Worm (Caenorhabditis elegans): Measurements from ENCODE around the gene orc-1.

Gene orc-1

ce11 chrIII:10615166-10615565 is 27.8 kb upstream of the orc-1 start, which contains the start of gene mrpl-22:
Gene mrpl-22, plus strand, starts transcription at chrIII:10615466.
- no peak for TF ChIP-seq ceh-82 (tag; optimal IDR thresholded peaks at IDR 0.05)
- TF ChIP-seq nhr-76 (tag; optimal IDR thresholded peaks at IDR 0.05), result no peak
- no peak for TF ChIP-seq unc-62 (GFP tag; optimal IDR thresholded peaks at IDR 0.05)
- TF ChIP-seq zag-1 (tag; optimal IDR thresholded peaks at IDR 0.05), result no peak

ce11 chrIII:10621208-10621607 is 21.7 kb upstream of the orc-1 start, which contains the start of the genes lron-10 and hpr-9:
Gene lron-10, minus strand, starts transcription at chrIII:10621369.
Gene hpr-9, plus strand, starts transcription at chrIII:10621551.
- TF ChIP-seq nhr-25 (tag; optimal IDR thresholded peaks at IDR 0.05), result peak; percentile 24
- TF ChIP-seq fos-1 (tag; optimal IDR thresholded peaks at IDR 0.05), result no peak
- no peak for TF ChIP-seq aly-2 (tag; optimal IDR thresholded peaks at IDR 0.05)
- peak; percentile 78 for TF ChIP-seq nfya-1 (tag; optimal IDR thresholded peaks at IDR 0.05; ENCODE audit: insufficient read depth)
- peak; percentile 19 for TF ChIP-seq snpc-4 (tag; optimal IDR thresholded peaks at IDR 0.05)
- peak; percentile 67 for TF ChIP-seq lin-15B (tag; optimal IDR thresholded peaks at IDR 0.05)
- TF ChIP-seq ceh-16 (tag; optimal IDR thresholded peaks at IDR 0.05), result no peak
- no peak for TF ChIP-seq ceh-9 (tag; optimal IDR thresholded peaks at IDR 0.05)
- TF ChIP-seq unc-39 (tag; optimal IDR thresholded peaks at IDR 0.05), result no peak
- no peak for TF ChIP-seq egl-27 (tag; optimal IDR thresholded peaks at IDR 0.05)
- TF ChIP-seq elt-3 (tag; optimal IDR thresholded peaks at IDR 0.05), result no peak
- no peak for TF ChIP-seq ztf-11 (tag; optimal IDR thresholded peaks at IDR 0.05)
- TF ChIP-seq pqm-1 (tag; optimal IDR thresholded peaks at IDR 0.05), result peak; percentile 2
- no peak for TF ChIP-seq eor-1 (tag; optimal IDR thresholded peaks at IDR 0.05)
- peak; percentile 51 for TF ChIP-seq egl-5 (tag; optimal IDR thresholded peaks at IDR 0.05)
- TF ChIP-seq R02D3.7 (tag; optimal IDR thresholded peaks at IDR 0.05), result peak; percentile 12
- TF ChIP-seq nhr-28 (tag; optimal IDR thresholded peaks at IDR 0.05), result no peak
- TF ChIP-seq daf-12 (tag; optimal IDR thresholded peaks at IDR 0.05), result no peak
- TF ChIP-seq jun-1 (tag; optimal IDR thresholded peaks at IDR 0.05), result no peak
- no peak for TF ChIP-seq mml-1 (tag; optimal IDR thresholded peaks at IDR 0.05)
- peak; percentile 95 for TF ChIP-seq nhr-23 (tag; optimal IDR thresholded peaks at IDR 0.05)
- no peak for TF ChIP-seq nhr-237 (tag; optimal IDR thresholded peaks at IDR 0.05)
- no peak for TF ChIP-seq zag-1 (tag; optimal IDR thresholded peaks at IDR 0.05)
- TF ChIP-seq ceh-82 (tag; optimal IDR thresholded peaks at IDR 0.05), result no peak
- no peak for TF ChIP-seq nhr-67 (tag; optimal IDR thresholded peaks at IDR 0.05)
- TF ChIP-seq elt-1 (tag; optimal IDR thresholded peaks at IDR 0.05), result no peak
- TF ChIP-seq lsy-12 (tag; optimal IDR thresholded peaks at IDR 0.05), result peak; percentile 62
- TF ChIP-seq fkh-2 (tag; optimal IDR thresholded peaks at IDR 0.05), result no peak
- peak; percentile 49 for TF ChIP-seq tbx-2 (tag; optimal IDR thresholded peaks at IDR 0.05)
- no peak for TF ChIP-seq nhr-11 (tag; optimal IDR thresholded peaks at IDR 0.05)
- TF ChIP-seq mdl-1 (tag; optimal IDR thresholded peaks at IDR 0.05), result no peak
- TF ChIP-seq nhr-43 (tag; optimal IDR thresholded peaks at IDR 0.05; ENCODE audit: poor library complexity, severe bottlenecking), result peak; percentile 94
- peak; percentile 25 for TF ChIP-seq unc-62 (GFP tag; optimal IDR thresholded peaks at IDR 0.05)
- peak; percentile 39 for TF ChIP-seq hmg-11 (tag; optimal IDR thresholded peaks at IDR 0.05)
- peak; percentile 4 for TF ChIP-seq skn-1 (tag; optimal IDR thresholded peaks at IDR 0.05)
- peak; percentile 39 for TF ChIP-seq lin-39 (tag; optimal IDR thresholded peaks at IDR 0.05)
- TF ChIP-seq ama-1 (optimal IDR thresholded peaks at IDR 0.05), result peak; percentile 36
- TF ChIP-seq elt-2 (tag; optimal IDR thresholded peaks at IDR 0.05), result peak; percentile 25
- TF ChIP-seq nhr-76 (tag; optimal IDR thresholded peaks at IDR 0.05), result peak; percentile 7
- TF ChIP-seq pha-4 (tag; optimal IDR thresholded peaks at IDR 0.05), result peak; percentile 65
- peak; percentile 53 for TF ChIP-seq ceh-28 (tag; optimal IDR thresholded peaks at IDR 0.05)

DNA sequence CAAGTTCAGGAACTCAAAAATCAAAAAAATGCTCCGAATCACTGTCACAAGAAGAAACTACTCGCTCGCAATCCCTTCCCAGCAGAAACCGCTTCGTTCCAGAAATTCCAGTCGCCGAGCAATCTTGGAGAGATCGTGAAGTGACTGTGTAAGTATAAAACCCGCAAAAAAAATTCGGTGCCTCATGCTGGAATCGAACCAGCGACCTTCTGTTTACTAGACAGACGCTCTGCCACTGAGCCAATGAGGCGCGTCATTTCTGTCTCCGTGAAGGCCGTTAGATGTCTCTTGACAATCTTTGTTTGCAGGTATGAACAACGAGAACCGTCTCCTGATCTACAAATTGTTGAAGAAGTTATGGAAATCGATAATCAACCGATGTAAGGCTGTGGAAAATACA is 18.4 kb upstream of the orc-1 start:
- TF ChIP-seq nhr-43 (tag; optimal IDR thresholded peaks at IDR 0.05; ENCODE audit: poor library complexity, severe bottlenecking) (peak; percentile 26), mdl-1 (tag; optimal IDR thresholded peaks at IDR 0.05) (no peak), nhr-23 (tag; optimal IDR thresholded peaks at IDR 0.05) (peak; percentile 4), elt-2 (tag; optimal IDR thresholded peaks at IDR 0.05) (peak; percentile 6), lin-39 (tag; optimal IDR thresholded peaks at IDR 0.05) (peak; percentile 9), nfya-1 (tag; optimal IDR thresholded peaks at IDR 0.05; ENCODE audit: insufficient read depth) (peak; percentile 53), pha-4 (tag; optimal IDR thresholded peaks at IDR 0.05) (peak; percentile 61), nhr-67 (tag; optimal IDR thresholded peaks at IDR 0.05) (no peak), hmg-11 (tag; optimal IDR thresholded peaks at IDR 0.05) (peak; percentile 60), egl-27 (tag; optimal IDR thresholded peaks at IDR 0.05) (no peak), lsy-12 (tag; optimal IDR thresholded peaks at IDR 0.05) (peak; percentile 59), nhr-25 (tag; optimal IDR thresholded peaks at IDR 0.05) (peak; percentile 19)
